Fruit fly (Drosophila melanogaster) whole organism, adult: ENCODE results near the gene CG12016.

Experiments
- CG14711 ChIP-seq: fragments of 200-800 bp; sonication (Bioruptor generic); optimal IDR thresholded peaks from 2 replicates; lab custom pipeline; 2018; ENCODE audit warnings: missing biosample characterization, mild to moderate bottlenecking, missing genetic modification characterization, moderate library complexity
- CG5204 ChIP-seq: fragments of 200-800 bp; sonication (Bioruptor generic); optimal IDR thresholded peaks from 2 replicates; lab custom pipeline; 2016; ENCODE audit warnings: missing biosample characterization, missing genetic modification characterization
- Clk ChIP-seq: fragments of 200-800 bp; sonication (Bioruptor generic); optimal IDR thresholded peaks from 2 replicates; lab custom pipeline; 2017; ENCODE audit warnings: missing biosample characterization, missing genetic modification characterization
- Crg-1 ChIP-seq: fragments of 200-800 bp; sonication (Bioruptor generic); optimal IDR thresholded peaks from 2 replicates; lab custom pipeline; 2016; ENCODE audit warnings: missing biosample characterization, missing genetic modification characterization
- Hr96 ChIP-seq: fragments of 200-800 bp; sonication (Bioruptor generic); optimal IDR thresholded peaks from 2 replicates; lab custom pipeline; 2016; ENCODE audit warnings: missing biosample characterization, missing genetic modification characterization
- Mnt ChIP-seq: fragments of 200-800 bp; sonication (Bioruptor generic); optimal IDR thresholded peaks from 2 replicates; lab custom pipeline; 2016; ENCODE audit warnings: missing biosample characterization, mild to moderate bottlenecking, missing genetic modification characterization
- cnc ChIP-seq, 2 experiments: fragments of >200 bp; optimal IDR thresholded peaks; 2 replicates each; lab custom pipeline; 2017
- kay ChIP-seq: fragments of 200-800 bp; sonication (Bioruptor generic); peaks from one replicate; lab custom pipeline; 2016; ENCODE audit warnings: missing biosample characterization, missing genetic modification characterization, borderline replicate concordance
- pad ChIP-seq: fragments of 200-800 bp; sonication (Bioruptor generic); optimal IDR thresholded peaks from 3 replicates; lab custom pipeline; 2017; ENCODE audit warnings: missing biosample characterization, missing genetic modification characterization, mild to moderate bottlenecking, moderate library complexity, missing genetic modification reagents
- toe ChIP-seq: fragments of 200-800 bp; sonication (Bioruptor generic); optimal IDR thresholded peaks from 2 replicates; lab custom pipeline; 2016; ENCODE audit warnings: missing biosample characterization, missing genetic modification characterization

dm6 chr3L:3276930-3277329, 42.4 kb upstream of the CG12016 start:
- TF ChIP-seq CG5204 (no peak), pad (GFP tag; lab: Kevin White, UChicago) (no peak), Clk (no peak), Mnt (GFP tag; lab: Kevin White, UChicago) (no peak), Hr96 (no peak), kay (GFP tag; lab: Kevin White, UChicago) (no peak), cnc (optimal IDR thresholded peaks at IDR 0.05; lab: Kevin White, UChicago) (no peak), CG14711 (tag; lab: Kevin White, UChicago) (no peak), Crg-1 (GFP tag; lab: Kevin White, UChicago) (no peak), toe (no peak)
